Worm (Caenorhabditis elegans) whole organism, early embryonic: Measurements from ENCODE around the gene K11D12.11.

ENCODE experiments used
- tbx-11 ChIP-seq: fragments of 200-800 bp; sonication (Bioruptor generic); IDR thresholded peaks from 2 replicates; pipeline ENCODE4 v1.3.6; 2022; ENCODE audit warnings: missing genetic modification characterization, missing compliant biosample characterization
- tbx-37 ChIP-seq: fragments of 200-800 bp; sonication (Bioruptor generic); conservative IDR thresholded peaks from 2 replicates; pipeline ENCODE4 v1.3.6; 2022; ENCODE audit warnings: missing genetic modification reagents, missing genetic modification characterization, missing compliant biosample characterization

- no peak for TF ChIP-seq tbx-11 (GFP tag; lab: Robert Waterston, UW)
- TF ChIP-seq tbx-37 (GFP tag; lab: Robert Waterston, UW): no peak
These were observed 47.6 kb upstream of the K11D12.11 start, which contains the start of gene Y58A7A.5 for ce11 chrV:5086919-5087404.
